Fruit fly (Drosophila melanogaster): ENCODE measurements around the gene CG11122.

The CG11122 gene

dm6 chrX:11148272-11148835, 23.8 kb upstream of the CG11122 start, which contains the start of gene Ran:
Ran (minus strand) TSS chrX:11148716.
- TF ChIP-seq HLH106 (tag; optimal IDR thresholded peaks at IDR 0.05): peak; percentile 17
- peak; percentile 69 for TF ChIP-seq N (GFP tag; optimal IDR thresholded peaks at IDR 0.05)
- TF ChIP-seq jim (GFP tag; optimal IDR thresholded peaks at IDR 0.05): no peak
- TF ChIP-seq pan (optimal IDR thresholded peaks at IDR 0.05): no peak
- TF ChIP-seq tai (GFP tag; optimal IDR thresholded peaks at IDR 0.05): no peak
- TF ChIP-seq lola (GFP tag; optimal IDR thresholded peaks at IDR 0.05): no peak
- no peak for TF ChIP-seq Vsx2 (GFP tag; optimal IDR thresholded peaks at IDR 0.05; ENCODE audit: partially characterized antibody)

DNA sequence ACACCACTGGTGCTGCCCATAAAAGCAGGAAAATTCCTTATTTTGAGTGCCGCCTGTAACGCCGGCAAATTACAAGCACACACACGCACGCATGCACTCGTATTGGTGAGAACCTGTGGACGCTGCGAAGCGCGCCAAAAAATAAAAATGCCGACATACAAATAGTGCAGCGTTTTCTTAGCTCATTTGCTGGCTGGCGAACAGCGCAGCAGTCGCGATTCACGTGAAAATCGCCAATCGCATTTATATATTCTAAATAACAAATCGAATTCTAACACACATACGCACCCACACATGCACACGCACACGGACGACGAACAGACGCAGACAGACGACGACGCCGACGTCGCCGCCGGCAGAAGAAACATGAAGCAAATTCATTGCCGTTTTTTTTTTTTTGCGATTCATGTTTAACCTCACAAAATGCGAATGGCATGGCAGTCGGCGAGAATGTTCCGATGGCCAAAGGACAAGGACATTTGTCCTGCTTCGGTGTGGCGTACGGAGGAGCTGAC, 23.1 kb upstream of the CG11122 start:
- TF ChIP-seq N (GFP tag; optimal IDR thresholded peaks at IDR 0.05): peak; percentile 27
- no peak for TF ChIP-seq foxo (GFP tag; optimal IDR thresholded peaks at IDR 0.05)
- peak; percentile 4 for TF ChIP-seq h (GFP tag; optimal IDR thresholded peaks at IDR 0.05)
- TF ChIP-seq sv (GFP tag; optimal IDR thresholded peaks at IDR 0.05): no peak
- no peak for TF ChIP-seq pan (optimal IDR thresholded peaks at IDR 0.05)
- TF ChIP-seq Sp1 (GFP tag; optimal IDR thresholded peaks at IDR 0.05): no peak
- TF ChIP-seq woc (GFP tag; optimal IDR thresholded peaks at IDR 0.05): no peak
- no peak for TF ChIP-seq lola (GFP tag; optimal IDR thresholded peaks at IDR 0.05)
- TF ChIP-seq CG32264 (GFP tag; optimal IDR thresholded peaks at IDR 0.05): no peak
- peak; percentile 15 for TF ChIP-seq br (GFP tag; optimal IDR thresholded peaks at IDR 0.05)
- no peak for TF ChIP-seq HLH106 (tag; optimal IDR thresholded peaks at IDR 0.05)
- no peak for TF ChIP-seq GATAd (GFP tag; optimal IDR thresholded peaks at IDR 0.05)

DNA sequence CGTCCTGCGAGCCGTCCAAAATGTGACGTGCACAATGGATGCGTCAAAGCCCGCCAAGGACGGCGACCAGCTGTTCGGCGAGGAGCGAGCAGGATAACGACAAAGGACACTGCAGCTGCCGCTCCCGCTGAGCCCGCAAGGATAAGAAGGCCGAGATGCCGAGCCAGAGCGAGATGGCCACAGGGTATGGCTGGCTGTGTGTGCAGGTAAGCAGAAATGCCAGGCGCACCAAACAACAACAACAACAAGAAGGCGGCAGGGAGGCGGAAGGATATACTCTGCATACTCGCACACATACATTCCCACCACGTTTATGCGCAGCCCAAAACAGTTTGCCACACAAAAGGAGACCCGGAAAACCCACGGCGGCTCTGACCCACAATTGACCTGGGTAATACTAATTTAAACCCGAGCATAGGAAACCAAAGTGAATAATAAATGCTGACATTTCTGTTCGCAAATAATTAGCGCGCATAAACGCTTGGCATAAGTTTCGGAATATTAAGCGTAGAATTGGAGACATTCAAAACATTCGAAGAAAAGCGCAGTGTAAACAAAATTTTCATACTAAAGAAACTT, 22.2 kb upstream of the CG11122 start:
- no peak for TF ChIP-seq woc (GFP tag; optimal IDR thresholded peaks at IDR 0.05)
- no peak for TF ChIP-seq jim (GFP tag; optimal IDR thresholded peaks at IDR 0.05)
- TF ChIP-seq ey (GFP tag; optimal IDR thresholded peaks at IDR 0.05): peak; percentile 28
- TF ChIP-seq rgr (GFP tag; optimal IDR thresholded peaks at IDR 0.05): peak; percentile 40
- no peak for TF ChIP-seq usp (GFP tag; optimal IDR thresholded peaks at IDR 0.05)
- TF ChIP-seq fru (GFP tag; optimal IDR thresholded peaks at IDR 0.05): peak; percentile 48
- TF ChIP-seq h (GFP tag; optimal IDR thresholded peaks at IDR 0.05): peak; percentile 31
- TF ChIP-seq OdsH (GFP tag; optimal IDR thresholded peaks at IDR 0.05): peak; percentile 20
- no peak for TF ChIP-seq GATAd (GFP tag; optimal IDR thresholded peaks at IDR 0.05)
- peak; percentile 13 for TF ChIP-seq br (GFP tag; optimal IDR thresholded peaks at IDR 0.05)
- no peak for TF ChIP-seq dl (GFP tag; optimal IDR thresholded peaks at IDR 0.05; ENCODE audit: insufficient read depth in 1 of 2, partially characterized antibody in 2 of 2)
- TF ChIP-seq Sp1 (GFP tag; optimal IDR thresholded peaks at IDR 0.05): peak; percentile 39
- TF ChIP-seq dmrt93B (GFP tag; optimal IDR thresholded peaks at IDR 0.05): no peak
- no peak for TF ChIP-seq Hnf4 (GFP tag; optimal IDR thresholded peaks at IDR 0.05)
- TF ChIP-seq Dif (GFP tag; optimal IDR thresholded peaks at IDR 0.05; ENCODE audit: partially characterized antibody): no peak
- no peak for TF ChIP-seq Abd-B (GFP tag; optimal IDR thresholded peaks at IDR 0.05)
- no peak for TF ChIP-seq tai (GFP tag; optimal IDR thresholded peaks at IDR 0.05)
- no peak for TF ChIP-seq Rel (GFP tag; optimal IDR thresholded peaks at IDR 0.05)
- TF ChIP-seq Rel (tag; optimal IDR thresholded peaks at IDR 0.05): no peak
- no peak for TF ChIP-seq Vsx2 (GFP tag; optimal IDR thresholded peaks at IDR 0.05; ENCODE audit: partially characterized antibody)
- TF ChIP-seq lola (GFP tag; optimal IDR thresholded peaks at IDR 0.05): no peak
- no peak for TF ChIP-seq Mio (GFP tag; optimal IDR thresholded peaks at IDR 0.05)
- TF ChIP-seq Hr78 (GFP tag; optimal IDR thresholded peaks at IDR 0.05): no peak
- peak; percentile 51 for TF ChIP-seq HLH106 (tag; optimal IDR thresholded peaks at IDR 0.05)
- TF ChIP-seq brk (GFP tag; optimal IDR thresholded peaks at IDR 0.05): no peak
- no peak for TF ChIP-seq Dfd (GFP tag; optimal IDR thresholded peaks at IDR 0.05)
- TF ChIP-seq sv (GFP tag; optimal IDR thresholded peaks at IDR 0.05): no peak
- no peak for TF ChIP-seq Hr83 (GFP tag; optimal IDR thresholded peaks at IDR 0.05; ENCODE audit: poor library complexity, severe bottlenecking)
- TF ChIP-seq pan (optimal IDR thresholded peaks at IDR 0.05): no peak
- TF ChIP-seq sage (GFP tag; optimal IDR thresholded peaks at IDR 0.05): no peak
- peak; percentile 12 for TF ChIP-seq CG32264 (GFP tag; optimal IDR thresholded peaks at IDR 0.05)
- TF ChIP-seq Myc (optimal IDR thresholded peaks at IDR 0.05): no peak
- no peak for TF ChIP-seq psq (GFP tag; optimal IDR thresholded peaks at IDR 0.05)
- no peak for TF ChIP-seq CrebA (GFP tag; optimal IDR thresholded peaks at IDR 0.05; ENCODE audit: borderline replicate concordance)
- TF ChIP-seq Jra (GFP tag; optimal IDR thresholded peaks at IDR 0.05): no peak
- no peak for TF ChIP-seq dsf (GFP tag; optimal IDR thresholded peaks at IDR 0.05; ENCODE audit: borderline replicate concordance)
- peak in 1 of 2 experiments; percentile 55 for TF ChIP-seq foxo (GFP tag; optimal IDR thresholded peaks at IDR 0.05)
- TF ChIP-seq CG9705 (GFP tag; optimal IDR thresholded peaks at IDR 0.05): no peak
- TF ChIP-seq N (GFP tag; optimal IDR thresholded peaks at IDR 0.05): no peak
